Worm (Caenorhabditis elegans): Measurements from ENCODE around the gene gid-7.

Gene gid-7

DNA sequence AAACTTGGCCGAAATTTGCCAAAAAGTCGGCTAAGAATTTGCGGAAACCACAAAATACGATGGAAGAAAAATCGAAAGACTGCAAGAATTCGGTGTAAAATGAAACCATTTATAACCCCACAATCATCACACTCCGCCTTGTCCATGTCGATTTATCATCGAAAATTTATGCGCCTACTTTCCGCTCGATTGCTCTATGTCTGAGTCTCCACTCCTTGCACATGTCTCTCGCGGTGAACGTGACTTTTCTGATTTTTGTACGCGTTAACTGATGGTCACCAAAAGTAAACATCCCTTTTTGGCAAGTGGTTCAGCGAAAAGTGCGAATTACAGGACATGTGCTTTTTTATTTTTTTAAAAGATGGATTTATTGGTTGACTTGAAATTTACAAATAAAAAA lies 20.1 kb upstream of the gid-7 start:
- TF ChIP-seq ces-1 (GFP tag; optimal IDR thresholded peaks at IDR 0.05) (no peak), blmp-1 (tag; optimal IDR thresholded peaks at IDR 0.05) (no peak)

- no peak for TF ChIP-seq ham-2 (GFP tag; optimal IDR thresholded peaks at IDR 0.05)
- TF ChIP-seq bed-3 (GFP tag; optimal IDR thresholded peaks at IDR 0.05), result no peak
- no peak for TF ChIP-seq nhr-28 (tag; optimal IDR thresholded peaks at IDR 0.05)
- no peak for TF ChIP-seq snpc-4 (tag; optimal IDR thresholded peaks at IDR 0.05)
- no peak for TF ChIP-seq flh-1 (GFP tag; optimal IDR thresholded peaks at IDR 0.05)
- no peak for TF ChIP-seq tbx-8 (GFP tag; optimal IDR thresholded peaks at IDR 0.05)
- TF ChIP-seq mls-2 (tag; optimal IDR thresholded peaks at IDR 0.05), result no peak
- no peak for TF ChIP-seq mep-1 (tag; optimal IDR thresholded peaks at IDR 0.05)
- no peak for TF ChIP-seq lsy-2 (tag; optimal IDR thresholded peaks at IDR 0.05)
- TF ChIP-seq sem-2 (GFP tag; optimal IDR thresholded peaks at IDR 0.05), result no peak
- no peak for TF ChIP-seq nhr-12 (tag; optimal IDR thresholded peaks at IDR 0.05)
Observed at ce11 chrV:3776086-3776589, 19.3 kb upstream of the gid-7 start, which contains the start of gene cysl-3. Gene cysl-3 (minus strand): TSS chrV:3776136.

- TF ChIP-seq elt-1 (tag; optimal IDR thresholded peaks at IDR 0.05; ENCODE audit: borderline replicate concordance, insufficient read depth) (no peak), unc-39 (tag; optimal IDR thresholded peaks at IDR 0.05) (no peak), lsy-2 (tag; optimal IDR thresholded peaks at IDR 0.05) (no peak), tbx-8 (GFP tag; optimal IDR thresholded peaks at IDR 0.05) (no peak), ces-1 (GFP tag; optimal IDR thresholded peaks at IDR 0.05) (no peak), nhr-76 (tag; optimal IDR thresholded peaks at IDR 0.05) (no peak), nhr-12 (tag; optimal IDR thresholded peaks at IDR 0.05) (no peak), zip-8 (tag; optimal IDR thresholded peaks at IDR 0.05) (no peak), ceh-43 (GFP tag; optimal IDR thresholded peaks at IDR 0.05) (no peak)
Observed at ce11 chrV:3774653-3775052, 17.8 kb upstream of the gid-7 start.

- no peak for TF ChIP-seq unc-62 (GFP tag; optimal IDR thresholded peaks at IDR 0.05)
- no peak for TF ChIP-seq ham-2 (GFP tag; optimal IDR thresholded peaks at IDR 0.05)
- no peak for TF ChIP-seq tbx-8 (GFP tag; optimal IDR thresholded peaks at IDR 0.05)
- TF ChIP-seq mls-2 (tag; optimal IDR thresholded peaks at IDR 0.05), result no peak
- no peak for TF ChIP-seq blmp-1 (tag; optimal IDR thresholded peaks at IDR 0.05)
- no peak for TF ChIP-seq hlh-1 (tag; optimal IDR thresholded peaks at IDR 0.05)
- TF ChIP-seq sptf-1 (tag; optimal IDR thresholded peaks at IDR 0.05), result no peak
- no peak for TF ChIP-seq unc-39 (tag; optimal IDR thresholded peaks at IDR 0.05)
- TF ChIP-seq flh-1 (GFP tag; optimal IDR thresholded peaks at IDR 0.05), result no peak
- TF ChIP-seq drap-1 (GFP tag; optimal IDR thresholded peaks at IDR 0.05), result no peak
- TF ChIP-seq zip-8 (tag; optimal IDR thresholded peaks at IDR 0.05), result no peak
- no peak for TF ChIP-seq nhr-76 (tag; optimal IDR thresholded peaks at IDR 0.05)
- TF ChIP-seq elt-3 (tag; optimal IDR thresholded peaks at IDR 0.05), result no peak
- TF ChIP-seq cnd-1 (tag; optimal IDR thresholded peaks at IDR 0.05), result no peak
- TF ChIP-seq mep-1 (tag; optimal IDR thresholded peaks at IDR 0.05), result no peak
- no peak for TF ChIP-seq nhr-28 (tag; optimal IDR thresholded peaks at IDR 0.05)
- TF ChIP-seq ceh-83 (GFP tag; optimal IDR thresholded peaks at IDR 0.05), result no peak
- no peak for TF ChIP-seq lin-13 (tag; optimal IDR thresholded peaks at IDR 0.05)
- no peak for TF ChIP-seq lin-32 (GFP tag; optimal IDR thresholded peaks at IDR 0.05)
- TF ChIP-seq ztf-11 (tag; optimal IDR thresholded peaks at IDR 0.05), result no peak
Observed at ce11 chrV:3773618-3774017, 16.7 kb upstream of the gid-7 start.

ce11 chrV:3771437-3772256 lies 14.8 kb upstream of the gid-7 start, which contains the start of the genes R08E5.1 and rips-1:
Gene R08E5.1 (minus strand): TSS chrV:3771518.
Gene rips-1 (plus strand): TSS chrV:3772021.
- TF ChIP-seq M03D4.4 (tag; optimal IDR thresholded peaks at IDR 0.05) (no peak), nhr-2 (tag; optimal IDR thresholded peaks at IDR 0.05) (no peak), sptf-1 (tag; optimal IDR thresholded peaks at IDR 0.05) (no peak), drap-1 (GFP tag; optimal IDR thresholded peaks at IDR 0.05) (no peak), mep-1 (tag; optimal IDR thresholded peaks at IDR 0.05) (no peak), hlh-1 (tag; optimal IDR thresholded peaks at IDR 0.05) (no peak), zip-8 (tag; optimal IDR thresholded peaks at IDR 0.05) (no peak), mls-2 (tag; optimal IDR thresholded peaks at IDR 0.05) (no peak), nhr-76 (tag; optimal IDR thresholded peaks at IDR 0.05) (no peak), lsy-2 (tag; optimal IDR thresholded peaks at IDR 0.05) (no peak), snpc-4 (tag; optimal IDR thresholded peaks at IDR 0.05) (no peak), lin-13 (tag; optimal IDR thresholded peaks at IDR 0.05) (no peak), ceh-43 (GFP tag; optimal IDR thresholded peaks at IDR 0.05) (no peak), cnd-1 (tag; optimal IDR thresholded peaks at IDR 0.05) (no peak), elt-3 (tag; optimal IDR thresholded peaks at IDR 0.05) (no peak)

All from whole organism, mixed stage, embryonic.